Worm (Caenorhabditis elegans): ENCODE results near the gene F08D12.2.

Gene F08D12.2

ce11 chrII:2772166-2772565, 9.3 kb upstream of the F08D12.2 start, which contains the start of gene sdz-10:
sdz-10 (minus strand) TSS chrII:2772266.
- TF ChIP-seq ets-7 (tag; optimal IDR thresholded peaks at IDR 0.05) (no peak), scrt-1 (GFP tag; IDR thresholded peaks at IDR 0.05) (no peak), ceh-36 (tag; optimal IDR thresholded peaks at IDR 0.05) (no peak), hmg-4 (GFP tag; optimal IDR thresholded peaks at IDR 0.05) (no peak), F13C5.2 (tag; optimal IDR thresholded peaks at IDR 0.05) (no peak), pes-1 (GFP tag; IDR thresholded peaks at IDR 0.05) (no peak), ceh-13 (GFP tag; optimal IDR thresholded peaks at IDR 0.05) (no peak), tbx-37 (GFP tag; conservative IDR thresholded peaks at IDR 0.05) (no peak)

ce11 chrII:2773534-2773933, 7.9 kb upstream of the F08D12.2 start, which contains the start of gene sdz-9:
sdz-9 (minus strand) TSS chrII:2773634.
- TF ChIP-seq aly-1 (tag; optimal IDR thresholded peaks at IDR 0.05): no peak
- TF ChIP-seq tbx-37 (GFP tag; conservative IDR thresholded peaks at IDR 0.05): no peak
- no peak for TF ChIP-seq ama-1 (optimal IDR thresholded peaks at IDR 0.05)
- no peak for TF ChIP-seq hnd-1 (tag; optimal IDR thresholded peaks at IDR 0.05)
- TF ChIP-seq sea-1 (GFP tag; conservative IDR thresholded peaks at IDR 0.05): no peak
- TF ChIP-seq F13C5.2 (tag; optimal IDR thresholded peaks at IDR 0.05): no peak
- TF ChIP-seq tra-4 (tag; optimal IDR thresholded peaks at IDR 0.05): no peak
- no peak for TF ChIP-seq ceh-36 (tag; optimal IDR thresholded peaks at IDR 0.05)
- no peak for TF ChIP-seq hmbx-1 (tag; optimal IDR thresholded peaks at IDR 0.05)
- TF ChIP-seq pes-1 (GFP tag; IDR thresholded peaks at IDR 0.05): no peak
- no peak for TF ChIP-seq scrt-1 (GFP tag; IDR thresholded peaks at IDR 0.05)
- no peak for TF ChIP-seq hmg-4 (GFP tag; optimal IDR thresholded peaks at IDR 0.05)
- no peak for TF ChIP-seq flt-1 (GFP tag; IDR thresholded peaks at IDR 0.05)
- no peak for TF ChIP-seq tbx-11 (GFP tag; IDR thresholded peaks at IDR 0.05)
- TF ChIP-seq ets-7 (tag; optimal IDR thresholded peaks at IDR 0.05): no peak
- no peak for TF ChIP-seq B0310.2 (tag; optimal IDR thresholded peaks at IDR 0.05)
- no peak for TF ChIP-seq ceh-13 (GFP tag; optimal IDR thresholded peaks at IDR 0.05)

- TF ChIP-seq tbx-37 (GFP tag; conservative IDR thresholded peaks at IDR 0.05): no peak
- TF ChIP-seq ama-1 (optimal IDR thresholded peaks at IDR 0.05): no peak
Measured at ce11 chrII:2774904-2775303, 6.6 kb upstream of the F08D12.2 start, which contains the start of gene fbxb-111. fbxb-111 (minus strand) TSS chrII:2775004.

- no peak for TF ChIP-seq hmg-4 (GFP tag; optimal IDR thresholded peaks at IDR 0.05)
- no peak for TF ChIP-seq B0310.2 (tag; optimal IDR thresholded peaks at IDR 0.05)
- no peak for TF ChIP-seq aly-1 (tag; optimal IDR thresholded peaks at IDR 0.05)
Measured at ce11 chrII:2777846-2778245, 3.6 kb upstream of the F08D12.2 start, which contains the start of gene F08D12.4. F08D12.4 (plus strand) TSS chrII:2778146.

ce11 chrII:2779253-2779652, 2.2 kb upstream of the F08D12.2 start, which contains the start of gene F08D12.3:
F08D12.3 (plus strand) TSS chrII:2779553.
- TF ChIP-seq tbx-11 (GFP tag; IDR thresholded peaks at IDR 0.05) (no peak), ets-7 (tag; optimal IDR thresholded peaks at IDR 0.05) (no peak), B0310.2 (tag; optimal IDR thresholded peaks at IDR 0.05) (no peak), sea-1 (GFP tag; conservative IDR thresholded peaks at IDR 0.05) (no peak), tbx-37 (GFP tag; conservative IDR thresholded peaks at IDR 0.05) (no peak), ceh-36 (tag; optimal IDR thresholded peaks at IDR 0.05) (no peak), hmg-4 (GFP tag; optimal IDR thresholded peaks at IDR 0.05) (no peak), pes-1 (GFP tag; IDR thresholded peaks at IDR 0.05) (no peak), aly-1 (tag; optimal IDR thresholded peaks at IDR 0.05) (no peak), F13C5.2 (tag; optimal IDR thresholded peaks at IDR 0.05) (no peak)

- TF ChIP-seq sea-1 (GFP tag; conservative IDR thresholded peaks at IDR 0.05) (no peak), ets-7 (tag; optimal IDR thresholded peaks at IDR 0.05) (no peak), hmbx-1 (tag; optimal IDR thresholded peaks at IDR 0.05) (no peak), pes-1 (GFP tag; IDR thresholded peaks at IDR 0.05) (no peak), B0310.2 (tag; optimal IDR thresholded peaks at IDR 0.05) (no peak), hmg-4 (GFP tag; optimal IDR thresholded peaks at IDR 0.05) (no peak), scrt-1 (GFP tag; IDR thresholded peaks at IDR 0.05) (no peak), ceh-36 (tag; optimal IDR thresholded peaks at IDR 0.05) (no peak), ama-1 (optimal IDR thresholded peaks at IDR 0.05) (no peak), aly-1 (tag; optimal IDR thresholded peaks at IDR 0.05) (no peak), F13C5.2 (tag; optimal IDR thresholded peaks at IDR 0.05) (no peak), tbx-11 (GFP tag; IDR thresholded peaks at IDR 0.05) (no peak), flt-1 (GFP tag; IDR thresholded peaks at IDR 0.05) (no peak), tra-4 (tag; optimal IDR thresholded peaks at IDR 0.05) (no peak), tbx-37 (GFP tag; conservative IDR thresholded peaks at IDR 0.05) (no peak), ceh-13 (GFP tag; optimal IDR thresholded peaks at IDR 0.05) (no peak), hnd-1 (tag; optimal IDR thresholded peaks at IDR 0.05) (no peak)
Measured at ce11 chrII:2780804-2781203, 651 bp upstream of the F08D12.2 start.

- no peak for TF ChIP-seq scrt-1 (GFP tag; IDR thresholded peaks at IDR 0.05)
- TF ChIP-seq tra-4 (tag; optimal IDR thresholded peaks at IDR 0.05): no peak
- no peak for TF ChIP-seq hnd-1 (tag; optimal IDR thresholded peaks at IDR 0.05)
- TF ChIP-seq sea-1 (GFP tag; conservative IDR thresholded peaks at IDR 0.05): no peak
- no peak for TF ChIP-seq hmg-4 (GFP tag; optimal IDR thresholded peaks at IDR 0.05)
- no peak for TF ChIP-seq ets-7 (tag; optimal IDR thresholded peaks at IDR 0.05)
- TF ChIP-seq pes-1 (GFP tag; IDR thresholded peaks at IDR 0.05): no peak
- TF ChIP-seq B0310.2 (tag; optimal IDR thresholded peaks at IDR 0.05): no peak
- no peak for TF ChIP-seq ama-1 (optimal IDR thresholded peaks at IDR 0.05)
- TF ChIP-seq hmbx-1 (tag; optimal IDR thresholded peaks at IDR 0.05): no peak
- no peak for TF ChIP-seq aly-1 (tag; optimal IDR thresholded peaks at IDR 0.05)
- no peak for TF ChIP-seq tbx-11 (GFP tag; IDR thresholded peaks at IDR 0.05)
Measured at ce11 chrII:2783380-2783779, 1.9 kb downstream of the F08D12.2 start.

- TF ChIP-seq pes-1 (GFP tag; IDR thresholded peaks at IDR 0.05) (no peak), tra-4 (tag; optimal IDR thresholded peaks at IDR 0.05) (no peak), ceh-13 (GFP tag; optimal IDR thresholded peaks at IDR 0.05) (no peak), hnd-1 (tag; optimal IDR thresholded peaks at IDR 0.05) (no peak)
Measured at ce11 chrII:2785787-2786186, 4.3 kb downstream of the F08D12.2 start.
